Fruit fly (Drosophila melanogaster) whole organism, embryonic: Measurements from ENCODE around the gene CG43439.

ENCODE experiments used
- Blimp-1 ChIP-seq: fragments of 200-800 bp; sonication (Bioruptor generic); optimal IDR thresholded peaks from 3 replicates; lab custom pipeline; 2018; ENCODE audit warnings: missing biosample characterization, missing genetic modification characterization, mild to moderate bottlenecking, moderate library complexity, missing genetic modification reagents
- CG11085 ChIP-seq: fragments of 200-800 bp; sonication (Bioruptor generic); IDR thresholded peaks from 2 replicates; pipeline ENCODE4 v1.3.6; 2022; ENCODE audit warnings: missing biosample characterization, missing genetic modification characterization
- CG11504 ChIP-seq: fragments of 200-800 bp; sonication (Bioruptor generic); optimal IDR thresholded peaks from 3 replicates; lab custom pipeline; 2019; ENCODE audit warnings: missing biosample characterization, mild to moderate bottlenecking, missing genetic modification characterization, moderate library complexity
- CG13624 ChIP-seq: fragments of 200-800 bp; sonication (Bioruptor generic); optimal IDR thresholded peaks from 2 replicates; lab custom pipeline; 2016; ENCODE audit warnings: missing biosample characterization, missing genetic modification characterization
- CG13775 ChIP-seq: fragments of 200-800 bp; sonication (Bioruptor generic); optimal IDR thresholded peaks from 3 replicates; lab custom pipeline; 2017; ENCODE audit warnings: missing biosample characterization, mild to moderate bottlenecking, missing genetic modification characterization
- CG14860 ChIP-seq: fragments of 200-800 bp; sonication (Bioruptor generic); IDR thresholded peaks from 3 replicates; pipeline ENCODE4 v1.3.6; 2022; ENCODE audit warnings: missing biosample characterization, missing genetic modification characterization; ENCODE audit not compliant: partially characterized antibody
- CG14965 ChIP-seq: fragments of 200-800 bp; sonication (Bioruptor generic); optimal IDR thresholded peaks from 2 replicates; lab custom pipeline; 2016; ENCODE audit warnings: missing biosample characterization, missing genetic modification characterization, borderline replicate concordance
- CG15073 ChIP-seq: fragments of 200-800 bp; sonication (Bioruptor generic); optimal IDR thresholded peaks from 2 replicates; lab custom pipeline; 2016; ENCODE audit warnings: missing biosample characterization, missing genetic modification characterization
- CG16815 ChIP-seq: fragments of 200-800 bp; sonication (Bioruptor generic); optimal IDR thresholded peaks from 3 replicates; lab custom pipeline; 2017; ENCODE audit warnings: missing biosample characterization, mild to moderate bottlenecking, missing genetic modification characterization
- CG18011 ChIP-seq: fragments of 200-800 bp; sonication (Bioruptor generic); optimal IDR thresholded peaks from 2 replicates; lab custom pipeline; 2017; ENCODE audit warnings: missing biosample characterization, missing genetic modification characterization, mild to moderate bottlenecking, moderate library complexity, missing genotype
- CG2116 ChIP-seq: fragments of 200-800 bp; sonication (Bioruptor generic); optimal IDR thresholded peaks from 3 replicates; lab custom pipeline; 2018; ENCODE audit warnings: missing biosample characterization, mild to moderate bottlenecking, missing genetic modification characterization
- CG2678 ChIP-seq: fragments of 200-800 bp; sonication (Bioruptor generic); optimal IDR thresholded peaks from 3 replicates; lab custom pipeline; 2019; ENCODE audit warnings: missing biosample characterization, mild to moderate bottlenecking, missing genetic modification characterization, moderate library complexity
- CG2889 ChIP-seq: fragments of 200-800 bp; sonication (Bioruptor generic); IDR thresholded peaks from 3 replicates; pipeline ENCODE4 v1.3.6; 2022; ENCODE audit warnings: missing biosample characterization, missing genetic modification characterization
- CG32532 ChIP-seq: fragments of 200-800 bp; sonication (Bioruptor generic); IDR thresholded peaks from 2 replicates; pipeline ENCODE4 v1.3.6; 2022; ENCODE audit warnings: missing biosample characterization, missing genetic modification characterization
- CG3407 ChIP-seq: fragments of 200-800 bp; sonication (Bioruptor generic); optimal IDR thresholded peaks from 2 replicates; lab custom pipeline; 2018; ENCODE audit warnings: missing biosample characterization, mild to moderate bottlenecking, missing genetic modification characterization
- CG4360 ChIP-seq: fragments of 200-800 bp; sonication (Bioruptor generic); IDR thresholded peaks from 2 replicates; pipeline ENCODE4 v1.3.6; 2022; ENCODE audit warnings: missing biosample characterization, missing genetic modification characterization
- CG4424 ChIP-seq: fragments of 200-800 bp; sonication (Bioruptor generic); optimal IDR thresholded peaks from 3 replicates; lab custom pipeline; 2016; ENCODE audit warnings: missing biosample characterization, missing genetic modification characterization
- CG6765 ChIP-seq: fragments of 200-800 bp; sonication (Bioruptor generic); optimal IDR thresholded peaks from 3 replicates; lab custom pipeline; 2017; ENCODE audit warnings: missing biosample characterization, mild to moderate bottlenecking, missing genetic modification characterization
- CoRest ChIP-seq: fragments of 200-800 bp; sonication (Bioruptor generic); optimal IDR thresholded peaks from 3 replicates; lab custom pipeline; 2018; ENCODE audit warnings: missing biosample characterization, mild to moderate bottlenecking, missing genetic modification characterization, moderate library complexity
- Dip2 ChIP-seq: fragments of 200-800 bp; sonication (Bioruptor generic); IDR thresholded peaks from 2 replicates; pipeline ENCODE4 v1.3.6; 2022; ENCODE audit warnings: missing biosample characterization, missing genetic modification characterization
- Elba2 ChIP-seq: fragments of 200-800 bp; sonication (Bioruptor generic); optimal IDR thresholded peaks from 3 replicates; lab custom pipeline; 2016; ENCODE audit warnings: missing biosample characterization, missing genetic modification characterization
- HmgD ChIP-seq: fragments of 200-800 bp; sonication (Bioruptor generic); optimal IDR thresholded peaks from 3 replicates; lab custom pipeline; 2016; ENCODE audit warnings: missing biosample characterization, missing genetic modification characterization
- Hr39 ChIP-seq: fragments of >200 bp; optimal IDR thresholded peaks from 2 replicates; lab custom pipeline; 2017
- MESR4 ChIP-seq: fragments of 200-800 bp; sonication (Bioruptor generic); optimal IDR thresholded peaks from 2 replicates; lab custom pipeline; 2018; ENCODE audit warnings: missing biosample characterization, mild to moderate bottlenecking, missing genetic modification characterization, moderate library complexity
- NFAT ChIP-seq: fragments of 200-800 bp; sonication (Bioruptor generic); IDR thresholded peaks from 2 replicates; pipeline ENCODE4 v1.3.6; 2022; ENCODE audit warnings: missing biosample characterization, missing genetic modification characterization
- Nf-YC ChIP-seq: fragments of 200-800 bp; optimal IDR thresholded peaks from 3 replicates; lab custom pipeline; 2019; ENCODE audit warnings: missing biosample characterization, mild to moderate bottlenecking, missing genetic modification characterization, moderate library complexity
- Sox100B ChIP-seq: fragments of 200-800 bp; sonication (Bioruptor generic); optimal IDR thresholded peaks from 3 replicates; lab custom pipeline; 2018; ENCODE audit warnings: missing biosample characterization, mild to moderate bottlenecking, missing genetic modification characterization
- Stat92E ChIP-seq, 3 experiments: fragments of >200 bp in 2 of 3; fragments of 200-800 bp in 1 of 3; sonication (Bioruptor generic) in 1 of 3; optimal IDR thresholded peaks; 2 replicates each; lab custom pipeline; 2017 to 2019; ENCODE audit warnings: missing biosample characterization in 3 of 3, missing genetic modification characterization in 3 of 3, mild to moderate bottlenecking in 1 of 3, moderate library complexity in 1 of 3
- Trl ChIP-seq, 3 experiments: fragments of >200 bp in 2 of 3; fragments of 200-800 bp in 1 of 3; sonication (Bioruptor generic) in 1 of 3; optimal IDR thresholded peaks; 2 replicates in 1 of 3; 3 replicates in 2 of 3; lab custom pipeline; 2016 to 2017; ENCODE audit warnings: missing biosample characterization in 1 of 3, missing genetic modification characterization in 1 of 3
- Usf ChIP-seq: fragments of 200-800 bp; sonication (Bioruptor generic); optimal IDR thresholded peaks from 2 replicates; lab custom pipeline; 2017; ENCODE audit warnings: missing genotype, missing biosample characterization, missing genetic modification characterization
- al ChIP-seq: fragments of 200-800 bp; sonication (Bioruptor generic); IDR thresholded peaks from 2 replicates; pipeline ENCODE4 v1.3.6; 2022; ENCODE audit warnings: missing biosample characterization, missing genetic modification characterization
- amos ChIP-seq: fragments of 200-800 bp; sonication (Bioruptor generic); IDR thresholded peaks from 2 replicates; pipeline ENCODE4 v1.3.6; 2022; ENCODE audit warnings: missing biosample characterization, missing genetic modification characterization; ENCODE audit not compliant: partially characterized antibody
- ap ChIP-seq: fragments of 200-800 bp; sonication (Bioruptor generic); IDR thresholded peaks from 2 replicates; pipeline ENCODE4 v1.3.6; 2022; ENCODE audit warnings: missing biosample characterization, missing genetic modification characterization
- cas ChIP-seq: fragments of 200-800 bp; sonication (Bioruptor generic); IDR thresholded peaks from 2 replicates; pipeline ENCODE4 v1.3.6; 2022; ENCODE audit warnings: missing biosample characterization, missing genetic modification characterization
- chm ChIP-seq: fragments of 200-800 bp; sonication (Bioruptor generic); IDR thresholded peaks from 2 replicates; pipeline ENCODE4 v1.3.6; 2022; ENCODE audit warnings: missing biosample characterization, missing genetic modification characterization
- crc ChIP-seq: fragments of 200-800 bp; sonication (Bioruptor generic); optimal IDR thresholded peaks from 2 replicates; lab custom pipeline; 2016; ENCODE audit warnings: missing biosample characterization, missing genetic modification characterization
- dpn ChIP-seq, 2 experiments: fragments of 200-800 bp; sonication (Bioruptor generic); optimal IDR thresholded peaks; 3 replicates each; lab custom pipeline; 2016; ENCODE audit warnings: missing biosample characterization in 2 of 2, missing genetic modification characterization in 2 of 2
- ems ChIP-seq: fragments of 200-800 bp; sonication (Bioruptor generic); optimal IDR thresholded peaks from 3 replicates; lab custom pipeline; 2016; ENCODE audit warnings: missing biosample characterization, missing genetic modification characterization
- gro ChIP-seq: fragments of 200-800 bp; sonication (Bioruptor generic); optimal IDR thresholded peaks from 2 replicates; lab custom pipeline; 2016; ENCODE audit warnings: missing biosample characterization, missing genetic modification characterization
- her ChIP-seq: fragments of 200-800 bp; sonication (Bioruptor generic); optimal IDR thresholded peaks from 2 replicates; lab custom pipeline; 2016; ENCODE audit warnings: missing biosample characterization, missing genetic modification characterization
- kni ChIP-seq: fragments of 200-800 bp; sonication (Bioruptor generic); optimal IDR thresholded peaks from 3 replicates; lab custom pipeline; 2017; ENCODE audit warnings: mild to moderate bottlenecking, missing biosample characterization, missing genetic modification reagents, missing genetic modification characterization
- lov ChIP-seq, 2 experiments: fragments of 200-800 bp in 1 of 2; fragments of >200 bp in 1 of 2; sonication (Bioruptor generic) in 1 of 2; IDR thresholded peaks in 1 of 2; optimal IDR thresholded peaks in 1 of 2; 2 replicates in 1 of 2; 3 replicates in 1 of 2; pipeline versions ENCODE4 v1.3.6 to Lab custom; 2017 to 2022; ENCODE audit warnings: missing biosample characterization in 1 of 2, missing genetic modification characterization in 1 of 2
- mirr ChIP-seq: fragments of 200-800 bp; sonication (Bioruptor generic); optimal IDR thresholded peaks from 3 replicates; lab custom pipeline; 2018; ENCODE audit warnings: missing biosample characterization, mild to moderate bottlenecking, missing genetic modification characterization
- otp ChIP-seq: fragments of 200-800 bp; sonication (Bioruptor generic); IDR thresholded peaks from 3 replicates; pipeline ENCODE4, ENCODE4 v1.3.6; 2022; ENCODE audit warnings: missing biosample characterization, missing genetic modification characterization
- pnt ChIP-seq: fragments of 200-800 bp; sonication (Bioruptor generic); optimal IDR thresholded peaks from 3 replicates; lab custom pipeline; 2016; ENCODE audit warnings: missing biosample characterization, missing genetic modification characterization
- row ChIP-seq: fragments of 200-800 bp; sonication (Bioruptor generic); IDR thresholded peaks from 3 replicates; pipeline ENCODE4 v1.3.6; 2022; ENCODE audit warnings: missing biosample characterization, missing genetic modification characterization
- sens-2 ChIP-seq: fragments of 200-800 bp; sonication (Bioruptor generic); IDR thresholded peaks from 2 replicates; pipeline ENCODE4 v1.3.6; 2022; ENCODE audit warnings: missing biosample characterization, missing genetic modification characterization
- toy ChIP-seq: fragments of 200-800 bp; sonication (Bioruptor generic); IDR thresholded peaks from 2 replicates; pipeline ENCODE4 v1.3.6; 2022; ENCODE audit warnings: missing biosample characterization, missing genetic modification characterization
- ttk ChIP-seq: fragments of 200-800 bp; sonication (Bioruptor generic); IDR thresholded peaks from 2 replicates; pipeline ENCODE4 v2.1.2; 2022; ENCODE audit warnings: missing biosample characterization, missing genetic modification characterization
- z ChIP-seq: fragments of 200-800 bp; sonication (Bioruptor generic); IDR thresholded peaks from 3 replicates; pipeline ENCODE4 v1.3.6; 2022; ENCODE audit warnings: missing biosample characterization, missing genetic modification characterization
- zfh2 ChIP-seq: fragments of 200-800 bp; sonication (Bioruptor generic); optimal IDR thresholded peaks from 2 replicates; lab custom pipeline; 2016; ENCODE audit warnings: missing biosample characterization, missing genetic modification characterization

The CG43439 gene

dm6 chr3L:6981823-6982222 is 2.6 kb downstream of the CG43439 start (continued):
- TF ChIP-seq row (GFP tag; lab: Robert Waterston, UW) (peak; percentile 52), her (GFP tag; lab: Kevin White, UChicago) (no peak), CG15073 (no peak), CG2116 (GFP tag; lab: Kevin White, UChicago) (peak; percentile 5), CG3407 (no peak), cas (GFP tag; lab: Robert Waterston, UW) (no peak), CG2678 (peak; percentile 45), NFAT (no peak), z (no peak), toy (no peak), Sox100B (GFP tag; lab: Kevin White, UChicago) (peak; percentile 21), Dip2 (GFP tag; lab: Robert Waterston, UW) (no peak), amos (GFP tag; lab: Robert Waterston, UW) (no peak), ems (peak; percentile 2), CG4360 (GFP tag; lab: Robert Waterston, UW) (no peak), ap (no peak), gro (GFP tag; lab: Kevin White, UChicago) (no peak), CG14965 (GFP tag; lab: Kevin White, UChicago) (no peak), CoRest (peak; percentile 71), pnt (GFP tag; lab: Kevin White, UChicago) (peak; percentile 13), Elba2 (GFP tag; lab: Kevin White, UChicago) (peak; percentile 13), CG13775 (GFP tag; lab: Kevin White, UChicago) (peak; percentile 60), lov (optimal IDR thresholded peaks at IDR 0.05; lab: Kevin White, UChicago) (no peak), lov (GFP tag; IDR thresholded peaks at IDR 0.05; lab: Robert Waterston, UW) (no peak), al (GFP tag; lab: Robert Waterston, UW) (no peak), dpn (GFP tag; optimal IDR thresholded peaks at IDR 0.05; lab: Kevin White, UChicago) (peak in 1 of 2 experiments; percentile 30), CG14860 (GFP tag; lab: Robert Waterston, UW) (no peak), chm (no peak), HmgD (GFP tag; lab: Kevin White, UChicago) (no peak), kni (GFP tag; lab: Kevin White, UChicago) (no peak), CG11085 (GFP tag; lab: Robert Waterston, UW) (no peak), CG32532 (GFP tag; lab: Robert Waterston, UW) (no peak), CG16815 (GFP tag; lab: Kevin White, UChicago) (peak; percentile 62), CG13624 (GFP tag; lab: Kevin White, UChicago) (no peak), Trl (optimal IDR thresholded peaks at IDR 0.05; lab: Kevin White, UChicago) (no peak), Trl (GFP tag; optimal IDR thresholded peaks at IDR 0.05; lab: Kevin White, UChicago) (peak; percentile 52), MESR4 (no peak), crc (GFP tag; lab: Kevin White, UChicago) (no peak), CG6765 (GFP tag; lab: Kevin White, UChicago) (no peak), zfh2 (no peak), sens-2 (GFP tag; lab: Robert Waterston, UW) (no peak), Usf (peak; percentile 33), ttk (GFP tag; lab: Robert Waterston, UW) (no peak), mirr (GFP tag; lab: Kevin White, UChicago) (no peak), CG18011 (GFP tag; lab: Kevin White, UChicago) (no peak), Blimp-1 (peak; percentile 43), Nf-YC (tag; lab: Kevin White, UChicago) (no peak), CG11504 (peak; percentile 49), Hr39 (lab: Kevin White, UChicago) (no peak), Stat92E (GFP tag; optimal IDR thresholded peaks at IDR 0.05; lab: Kevin White, UChicago) (no peak), CG2889 (GFP tag; lab: Robert Waterston, UW) (no peak), otp (GFP tag; lab: Robert Waterston, UW) (no peak), CG4424 (GFP tag; lab: Kevin White, UChicago) (peak; percentile 46)
